Fruit fly (Drosophila melanogaster): ENCODE measurements around the gene CG12278.

CG12278 gene

dm6 chr3R:21077577-21077976 lies 33.7 kb downstream of the CG12278 start:
- TF ChIP-seq EcR (GFP tag; optimal IDR thresholded peaks at IDR 0.05) (no peak), Ets98B (GFP tag; IDR thresholded peaks at IDR 0.05) (no peak), CG10348 (GFP tag; IDR thresholded peaks at IDR 0.05) (no peak)

DNA sequence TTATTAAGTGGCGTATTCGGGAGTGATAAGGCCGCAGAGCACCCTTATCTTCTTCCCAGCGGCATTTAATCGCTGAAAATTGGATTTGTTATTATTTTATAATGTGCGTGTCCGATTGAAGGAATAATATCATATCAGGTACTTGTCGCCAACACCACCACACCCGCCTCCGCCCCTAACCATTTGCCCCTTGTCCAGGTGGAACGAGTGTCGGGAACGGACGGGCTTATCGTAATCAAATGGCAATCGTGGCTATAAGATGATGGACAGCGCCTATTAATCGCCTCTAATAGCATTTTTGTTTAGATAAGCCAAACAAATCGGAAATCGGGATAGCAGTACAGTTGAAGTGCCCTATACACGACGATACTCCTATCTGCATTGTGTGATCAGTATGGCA lies 34.3 kb downstream of the CG12278 start:
- TF ChIP-seq EcR (GFP tag; optimal IDR thresholded peaks at IDR 0.05) (no peak), CG8159 (tag; optimal IDR thresholded peaks at IDR 0.05) (no peak), CG9948 (tag; optimal IDR thresholded peaks at IDR 0.05) (no peak), CG12605 (GFP tag; IDR thresholded peaks at IDR 0.05) (no peak), Ets98B (GFP tag; IDR thresholded peaks at IDR 0.05) (no peak), Snoo (tag; optimal IDR thresholded peaks at IDR 0.05) (no peak), CG32121 (GFP tag; IDR thresholded peaks at IDR 0.05) (no peak), CG4496 (GFP tag; IDR thresholded peaks at IDR 0.05) (no peak), CG8301 (tag; optimal IDR thresholded peaks at IDR 0.05) (no peak)

- TF ChIP-seq CG10348 (GFP tag; IDR thresholded peaks at IDR 0.05) (no peak), CG13204 (GFP tag; optimal IDR thresholded peaks at IDR 0.05) (no peak), CG8301 (tag; optimal IDR thresholded peaks at IDR 0.05) (no peak), CG9948 (tag; optimal IDR thresholded peaks at IDR 0.05) (no peak), Pif1B (GFP tag; optimal IDR thresholded peaks at IDR 0.05) (no peak), CG14655 (GFP tag; optimal IDR thresholded peaks at IDR 0.05) (no peak), CG12605 (GFP tag; IDR thresholded peaks at IDR 0.05) (no peak), CG32121 (GFP tag; IDR thresholded peaks at IDR 0.05) (no peak), fd96Ca (GFP tag; IDR thresholded peaks at IDR 0.05) (no peak), CG34367 (tag; optimal IDR thresholded peaks at IDR 0.05) (no peak), D1 (tag; optimal IDR thresholded peaks at IDR 0.05) (no peak), Ets98B (GFP tag; IDR thresholded peaks at IDR 0.05) (no peak), CG15710 (tag; optimal IDR thresholded peaks at IDR 0.05) (no peak), CG8159 (tag; optimal IDR thresholded peaks at IDR 0.05) (no peak), CG4496 (GFP tag; IDR thresholded peaks at IDR 0.05) (no peak), CG17806 (tag; optimal IDR thresholded peaks at IDR 0.05) (no peak), Snoo (tag; optimal IDR thresholded peaks at IDR 0.05) (no peak), gl (tag; optimal IDR thresholded peaks at IDR 0.05) (no peak), EcR (GFP tag; optimal IDR thresholded peaks at IDR 0.05) (no peak), rn (GFP tag; IDR thresholded peaks at IDR 0.05) (no peak)
Observed at dm6 chr3R:21078958-21079357, 35.1 kb downstream of the CG12278 start.

DNA sequence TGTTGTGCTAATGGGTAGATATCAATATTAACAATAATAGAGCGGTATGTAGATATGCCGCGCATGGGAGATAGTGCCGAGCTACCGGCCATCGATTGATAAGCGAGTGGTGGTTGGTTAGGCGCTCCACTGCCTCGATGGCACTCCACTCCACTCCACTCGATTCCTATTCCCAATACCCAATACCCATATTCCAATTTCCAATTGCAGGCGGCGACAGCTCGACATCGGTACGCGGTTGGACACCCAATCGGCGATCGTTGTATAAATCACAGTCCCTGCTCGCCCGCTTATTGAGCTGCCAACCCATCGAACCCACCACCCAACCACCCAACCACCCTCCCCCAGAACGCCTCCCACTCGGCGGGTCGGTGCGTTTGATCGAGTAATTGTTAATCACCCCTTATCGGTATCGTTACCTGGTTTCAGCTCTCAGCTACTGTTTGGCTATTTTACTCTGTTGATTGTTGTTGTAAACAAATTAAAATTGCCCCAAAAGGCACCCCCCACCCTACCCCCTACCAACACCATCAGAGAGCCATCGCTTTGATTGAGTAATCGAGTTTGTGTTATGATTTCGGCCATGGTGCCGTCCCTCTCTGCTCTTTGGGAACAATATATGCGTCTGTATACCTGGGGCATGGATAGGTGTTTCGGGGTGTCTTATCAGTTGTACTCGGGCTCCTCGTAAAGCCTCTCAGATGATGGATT lies 37.2 kb downstream of the CG12278 start, which contains the start of gene HHEX:
TSS of gene HHEX (minus strand) at position 51 of the 711 bp plus-strand sequence.
- TF ChIP-seq Pif1A (GFP tag; optimal IDR thresholded peaks at IDR 0.05) (no peak), CG8301 (tag; optimal IDR thresholded peaks at IDR 0.05) (no peak), CG14655 (GFP tag; optimal IDR thresholded peaks at IDR 0.05) (no peak), CG10348 (GFP tag; IDR thresholded peaks at IDR 0.05) (no peak), CG4496 (GFP tag; IDR thresholded peaks at IDR 0.05) (no peak), fd96Ca (GFP tag; IDR thresholded peaks at IDR 0.05) (no peak)

dm6 chr3R:21084979-21085378 lies 41.1 kb downstream of the CG12278 start:
- TF ChIP-seq CG12605 (GFP tag; IDR thresholded peaks at IDR 0.05) (no peak), CG15710 (tag; optimal IDR thresholded peaks at IDR 0.05) (no peak), CG14655 (GFP tag; optimal IDR thresholded peaks at IDR 0.05) (no peak), gl (tag; optimal IDR thresholded peaks at IDR 0.05) (no peak), EcR (GFP tag; optimal IDR thresholded peaks at IDR 0.05) (peak; percentile 87)

DNA sequence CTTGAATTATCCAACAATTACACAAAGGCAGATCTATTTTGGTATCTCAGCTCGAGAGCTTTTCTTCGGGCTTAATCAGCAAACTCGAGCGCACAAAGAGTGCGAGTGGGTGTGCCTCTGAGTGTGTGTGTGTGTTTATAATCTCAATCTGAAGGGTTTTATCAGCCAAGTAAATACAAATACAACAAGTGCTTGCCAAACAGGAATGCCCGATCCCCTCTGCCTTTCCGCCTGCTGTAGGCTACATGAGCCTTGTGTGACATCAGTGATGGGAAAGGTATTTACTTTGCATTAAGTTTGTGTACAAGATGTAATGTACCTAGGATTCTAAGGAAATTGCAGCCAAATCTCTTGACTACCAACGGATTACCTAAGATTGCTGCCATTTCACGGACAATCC lies 45.5 kb downstream of the CG12278 start:
- TF ChIP-seq CG12605 (GFP tag; IDR thresholded peaks at IDR 0.05), result 0 out of 2 replicates have a peak, but pooled peaks have one; percentile 31
- peak; percentile 64 for TF ChIP-seq Pif1B (GFP tag; optimal IDR thresholded peaks at IDR 0.05)
- TF ChIP-seq CG17806 (tag; optimal IDR thresholded peaks at IDR 0.05), result no peak
- peak; percentile 41 for TF ChIP-seq CG34367 (tag; optimal IDR thresholded peaks at IDR 0.05)
- no peak for TF ChIP-seq CG14655 (GFP tag; optimal IDR thresholded peaks at IDR 0.05)
- TF ChIP-seq CG13204 (GFP tag; optimal IDR thresholded peaks at IDR 0.05), result no peak
- TF ChIP-seq Pif1A (GFP tag; optimal IDR thresholded peaks at IDR 0.05), result peak; percentile 60
- TF ChIP-seq CG4496 (GFP tag; IDR thresholded peaks at IDR 0.05), result peak; percentile 54; the same call in 1 of the 3 replicates
- peak; percentile 43 for TF ChIP-seq Snoo (tag; optimal IDR thresholded peaks at IDR 0.05)
- peak; percentile 12 for TF ChIP-seq gl (tag; optimal IDR thresholded peaks at IDR 0.05)
- no peak for TF ChIP-seq CG10348 (GFP tag; IDR thresholded peaks at IDR 0.05)
- TF ChIP-seq CG8301 (tag; optimal IDR thresholded peaks at IDR 0.05), result no peak
- peak; percentile 27; the same call in 1 of the 2 replicates for TF ChIP-seq Ets98B (GFP tag; IDR thresholded peaks at IDR 0.05)
- TF ChIP-seq rn (GFP tag; IDR thresholded peaks at IDR 0.05), result no peak
- TF ChIP-seq CG9948 (tag; optimal IDR thresholded peaks at IDR 0.05), result no peak
- TF ChIP-seq CG32121 (GFP tag; IDR thresholded peaks at IDR 0.05), result peak; percentile 29; the same call in 1 of the 2 replicates
- no peak for TF ChIP-seq D1 (tag; optimal IDR thresholded peaks at IDR 0.05)
- TF ChIP-seq CG15710 (tag; optimal IDR thresholded peaks at IDR 0.05), result no peak
- no peak for TF ChIP-seq EcR (GFP tag; optimal IDR thresholded peaks at IDR 0.05)
- TF ChIP-seq CG8159 (tag; optimal IDR thresholded peaks at IDR 0.05), result peak; percentile 32
- TF ChIP-seq fd96Ca (GFP tag; IDR thresholded peaks at IDR 0.05), result peak; percentile 42; the same call in 1 of the 3 replicates
